Worm (Caenorhabditis elegans) whole organism, L4 larva: ENCODE data around the gene sdz-37.
"Not testable (repeated sequence)": the region's sequence is repeated elsewhere in the genome, so short reads cannot be mapped to it uniquely, and the experiment has no call there.

Experiments
- F26F4.8 ChIP-seq: fragments of 200-800 bp; sonication (Bioruptor generic); conservative IDR thresholded peaks from 2 replicates; pipeline ENCODE4 v1.3.6; 2022; ENCODE audit warnings: missing genetic modification characterization, missing compliant biosample characterization
- ZK337.2 ChIP-seq: fragments of 200-800 bp; sonication (Bioruptor generic); IDR thresholded peaks from 2 replicates; pipeline ENCODE4 v1.3.6; 2022; ENCODE audit warnings: missing genetic modification reagents, missing genetic modification characterization, missing compliant biosample characterization
- aha-1 ChIP-seq: fragments of 150-350 bp; peaks from one replicate; lab custom pipeline; 2014; ENCODE audit warnings: missing biosample characterization, missing genetic modification characterization
- ceh-28 ChIP-seq: fragments of 150-350 bp; optimal IDR thresholded peaks from 2 replicates; lab custom pipeline; 2014; ENCODE audit warnings: missing biosample characterization, missing genetic modification reagents, missing genetic modification characterization
- ceh-44 ChIP-seq: fragments of 200-800 bp; sonication (Bioruptor generic); IDR thresholded peaks from 2 replicates; pipeline ENCODE4 v1.3.6; 2022; ENCODE audit warnings: missing genetic modification reagents, missing genetic modification characterization, missing compliant biosample characterization
- ceh-62 ChIP-seq: sonication (generic microtip); optimal IDR thresholded peaks from 2 replicates; lab custom pipeline; 2017; ENCODE audit warnings: missing biosample characterization, missing genetic modification characterization
- daf-16 ChIP-seq, 3 experiments: sonication (generic microtip); optimal IDR thresholded peaks; 2 replicates each; lab custom pipeline; 2016 to 2017; ENCODE audit warnings: missing genetic modification characterization in 3 of 3, missing genetic modification reagents in 3 of 3, mild to moderate bottlenecking in 2 of 3, missing compliant biosample characterization in 2 of 3, missing biosample characterization in 1 of 3, moderate library complexity in 1 of 3
- dmd-6 ChIP-seq: fragments of 200-800 bp; sonication (Bioruptor generic); IDR thresholded peaks from 2 replicates; pipeline ENCODE4 v1.3.6; 2022; ENCODE audit warnings: missing genetic modification reagents, missing genetic modification characterization, missing compliant biosample characterization
- dve-1 ChIP-seq: sonication (generic microtip); optimal IDR thresholded peaks from 2 replicates; lab custom pipeline; 2017; ENCODE audit warnings: antibody characterized with exemption, mild to moderate bottlenecking, missing genetic modification characterization, missing compliant biosample characterization; ENCODE audit not compliant: insufficient read depth
- hlh-11 ChIP-seq: fragments of 200-800 bp; sonication (Bioruptor generic); optimal IDR thresholded peaks from 2 replicates; lab custom pipeline; 2018; ENCODE audit warnings: mild to moderate bottlenecking, missing genetic modification characterization, missing compliant biosample characterization
- hlh-30 ChIP-seq: sonication (generic microtip); optimal IDR thresholded peaks from 2 replicates; lab custom pipeline; 2017; ENCODE audit warnings: antibody characterized with exemption, mild to moderate bottlenecking, missing genetic modification characterization, missing compliant biosample characterization; ENCODE audit not compliant: insufficient read depth
- lin-29 ChIP-seq: fragments of 200-800 bp; sonication (Bioruptor generic); IDR thresholded peaks from 2 replicates; pipeline ENCODE4 v1.3.6; 2022; ENCODE audit warnings: missing genetic modification reagents, missing genetic modification characterization, missing compliant biosample characterization
- lin-39 ChIP-seq: fragments of 150-350 bp; optimal IDR thresholded peaks from 2 replicates; lab custom pipeline; 2014; ENCODE audit warnings: missing biosample characterization, missing genetic modification reagents, missing genetic modification characterization
- lir-3 ChIP-seq: sonication (generic microtip); optimal IDR thresholded peaks from 2 replicates; lab custom pipeline; 2016; ENCODE audit warnings: mild to moderate bottlenecking, missing genetic modification characterization, missing compliant biosample characterization
- lsy-2 ChIP-seq, 2 experiments: fragments of 150-350 bp in 1 of 2; sonication (generic microtip) in 1 of 2; optimal IDR thresholded peaks; 2 replicates each; lab custom pipeline; 2014 to 2017; ENCODE audit warnings: missing biosample characterization in 2 of 2, missing genetic modification characterization in 2 of 2
- mdl-1 ChIP-seq, 2 experiments: fragments of 150-350 bp in 1 of 2; sonication (generic microtip) in 1 of 2; optimal IDR thresholded peaks; 2 replicates each; lab custom pipeline; 2014 to 2017; ENCODE audit warnings: missing biosample characterization in 2 of 2, missing genetic modification characterization in 2 of 2
- mep-1 ChIP-seq: fragments of 150-350 bp; sonication (generic microtip); optimal IDR thresholded peaks from 3 replicates; lab custom pipeline; 2014; ENCODE audit warnings: missing biosample characterization, missing genetic modification characterization
- mxl-3 ChIP-seq: fragments of 200-800 bp; sonication (Bioruptor generic); optimal IDR thresholded peaks from 2 replicates; lab custom pipeline; 2018; ENCODE audit warnings: mild to moderate bottlenecking, missing genetic modification characterization, missing compliant biosample characterization
- nhr-11 ChIP-seq: fragments of 150-350 bp; optimal IDR thresholded peaks from 2 replicates; lab custom pipeline; 2014; ENCODE audit warnings: missing biosample characterization, missing genetic modification characterization
- nhr-111 ChIP-seq: fragments of 200-800 bp; sonication (Bioruptor generic); optimal IDR thresholded peaks from 2 replicates; lab custom pipeline; 2018; ENCODE audit warnings: mild to moderate bottlenecking, missing genetic modification characterization, missing compliant biosample characterization
- nhr-28 ChIP-seq: fragments of 150-350 bp; optimal IDR thresholded peaks from 2 replicates; lab custom pipeline; 2014; ENCODE audit warnings: missing biosample characterization, missing genetic modification characterization
- nhr-77 ChIP-seq: fragments of 150-350 bp; optimal IDR thresholded peaks from 2 replicates; lab custom pipeline; 2014; ENCODE audit warnings: missing biosample characterization, missing genetic modification characterization
- pha-4 ChIP-seq, 2 experiments: fragments of 150-350 bp in 1 of 2; fragments of 200-800 bp in 1 of 2; sonication (Bioruptor generic) in 1 of 2; IDR thresholded peaks in 1 of 2; optimal IDR thresholded peaks in 1 of 2; 2 replicates each; pipeline versions ENCODE4 v1.3.6 to Lab custom; 2014 to 2022; ENCODE audit warnings: missing genetic modification characterization in 2 of 2, missing genetic modification reagents in 2 of 2, missing biosample characterization in 1 of 2, missing compliant biosample characterization in 1 of 2
- pqm-1 ChIP-seq: sonication (generic microtip); optimal IDR thresholded peaks from 2 replicates; lab custom pipeline; 2017; ENCODE audit warnings: missing biosample characterization, missing genetic modification characterization
- saeg-2 ChIP-seq: fragments of 200-800 bp; sonication (Bioruptor generic); IDR thresholded peaks from 2 replicates; pipeline ENCODE4 v1.3.6; 2022; ENCODE audit warnings: missing genetic modification reagents, missing genetic modification characterization, missing compliant biosample characterization
- sdz-12 ChIP-seq: fragments of 200-800 bp; sonication (Bioruptor generic); optimal IDR thresholded peaks from 2 replicates; lab custom pipeline; 2018; ENCODE audit warnings: mild to moderate bottlenecking, missing genetic modification characterization, missing compliant biosample characterization
- set-16 ChIP-seq: fragments of 200-800 bp; sonication (Bioruptor generic); IDR thresholded peaks from 2 replicates; pipeline ENCODE4 v1.3.6; 2022; ENCODE audit warnings: missing genetic modification reagents, missing genetic modification characterization, missing compliant biosample characterization
- snpc-1.2 ChIP-seq: fragments of 200-800 bp; sonication (Bioruptor generic); IDR thresholded peaks from 2 replicates; pipeline ENCODE4 v1.3.6; 2022; ENCODE audit warnings: missing genetic modification reagents, missing genetic modification characterization, missing compliant biosample characterization
- snpc-4 ChIP-seq: fragments of 150-350 bp; optimal IDR thresholded peaks from 2 replicates; lab custom pipeline; 2014; ENCODE audit warnings: missing biosample characterization, missing genetic modification characterization
- unc-130 ChIP-seq: sonication (generic microtip); optimal IDR thresholded peaks from 2 replicates; lab custom pipeline; 2016; ENCODE audit warnings: missing genetic modification reagents, missing genetic modification characterization, missing compliant biosample characterization
- unc-62 ChIP-seq, 3 experiments: fragments of 150-350 bp in 1 of 3; sonication (generic microtip); optimal IDR thresholded peaks in 2 of 3; peaks in 1 of 3; 1 replicate in 1 of 3; 2 replicates in 2 of 3; lab custom pipeline; 2014 to 2017; ENCODE audit warnings: missing biosample characterization in 3 of 3, missing genetic modification characterization in 3 of 3, missing genetic modification reagents in 3 of 3, missing genotype in 1 of 3
- zfp-2 ChIP-seq: sonication (generic microtip); optimal IDR thresholded peaks from 2 replicates; lab custom pipeline; 2016; ENCODE audit warnings: mild to moderate bottlenecking, missing genetic modification characterization, missing compliant biosample characterization
- zip-2 ChIP-seq: fragments of 150-350 bp; optimal IDR thresholded peaks from 2 replicates; lab custom pipeline; 2014; ENCODE audit warnings: missing biosample characterization, missing genetic modification characterization

sdz-37 gene

DNA sequence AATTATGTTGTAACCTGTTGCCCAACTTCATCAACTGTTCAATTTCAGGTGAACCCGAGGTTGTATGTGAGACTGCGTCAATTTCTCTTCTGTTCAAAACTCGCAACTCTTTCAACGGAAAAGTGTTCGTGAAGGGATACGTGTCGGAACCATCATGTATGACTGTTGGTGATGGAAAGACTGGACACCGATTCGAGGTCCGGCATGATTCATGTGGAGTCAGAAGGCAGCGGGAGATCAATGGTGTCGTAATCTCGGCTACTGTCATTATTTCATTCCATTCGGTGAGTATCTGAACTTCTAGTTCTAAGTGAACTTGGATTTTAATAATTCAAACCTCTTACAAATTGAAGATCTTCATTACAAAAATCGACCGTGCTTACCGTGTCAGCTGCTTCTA lies 26.8 kb upstream of the sdz-37 start:
- TF ChIP-seq lsy-2 (tag; optimal IDR thresholded peaks at IDR 0.05; lab: Kevin White, UChicago): no peak
- TF ChIP-seq F26F4.8 (GFP tag; lab: Robert Waterston, UW): no peak
- TF ChIP-seq set-16 (GFP tag; lab: Robert Waterston, UW): no peak
- no peak for TF ChIP-seq sdz-12 (GFP tag; lab: Kevin White, UChicago)
- TF ChIP-seq lir-3: no peak
- no peak for TF ChIP-seq pha-4 (GFP tag; IDR thresholded peaks at IDR 0.05; lab: Robert Waterston, UW)
- TF ChIP-seq pha-4 (tag; optimal IDR thresholded peaks at IDR 0.05; lab: Kevin White, UChicago): no peak
- TF ChIP-seq aha-1 (tag; lab: Kevin White, UChicago): peak; percentile 94

DNA sequence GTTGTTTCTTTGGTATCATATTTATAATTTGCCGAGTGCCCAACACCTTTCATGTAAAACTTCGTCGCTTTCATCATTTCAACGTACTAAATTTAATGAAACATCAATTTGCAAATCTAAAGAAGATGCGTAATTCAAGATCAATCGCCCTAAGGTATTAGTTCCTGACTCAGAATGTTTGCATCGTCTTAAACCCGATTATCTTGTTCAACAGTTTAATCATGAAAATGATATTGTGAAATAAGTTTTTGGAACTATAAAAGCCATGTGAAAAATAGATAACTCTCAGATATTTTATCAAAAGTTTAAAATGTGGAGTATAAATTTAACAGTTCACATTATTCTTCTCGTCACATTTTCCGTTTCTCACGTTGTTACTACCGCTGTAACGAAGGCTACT lies 24.7 kb upstream of the sdz-37 start, which contains the start of gene E04D5.4:
Gene E04D5.4, plus strand, starts transcription at position 301 of the 400 bp plus-strand sequence.
- TF ChIP-seq zip-2 (tag; lab: Kevin White, UChicago): no peak
- TF ChIP-seq zfp-2 (tag; lab: Kevin White, UChicago): no peak
- no peak for TF ChIP-seq ceh-28 (tag; lab: Kevin White, UChicago)
- no peak for TF ChIP-seq lin-29 (GFP tag; lab: Robert Waterston, UW)
- no peak for TF ChIP-seq mxl-3 (GFP tag; lab: Kevin White, UChicago)
- TF ChIP-seq saeg-2 (GFP tag; lab: Robert Waterston, UW): no peak
- TF ChIP-seq nhr-111 (GFP tag; lab: Kevin White, UChicago): no peak
- TF ChIP-seq lsy-2 (tag; optimal IDR thresholded peaks at IDR 0.05; lab: Kevin White, UChicago): no peak
- no peak for TF ChIP-seq ceh-44 (GFP tag; lab: Robert Waterston, UW)
- no peak for TF ChIP-seq nhr-11 (tag; lab: Kevin White, UChicago)
- TF ChIP-seq aha-1 (tag; lab: Kevin White, UChicago): no peak
- TF ChIP-seq lin-39 (tag; lab: Kevin White, UChicago): no peak
- no peak for TF ChIP-seq unc-62 (GFP tag; optimal IDR thresholded peaks at IDR 0.05 in 1 of 2; lab: Kevin White, UChicago)
- no peak for TF ChIP-seq unc-62 (tag; optimal IDR thresholded peaks at IDR 0.05; lab: Kevin White, UChicago)
- no peak for TF ChIP-seq dmd-6 (GFP tag; lab: Robert Waterston, UW)

DNA sequence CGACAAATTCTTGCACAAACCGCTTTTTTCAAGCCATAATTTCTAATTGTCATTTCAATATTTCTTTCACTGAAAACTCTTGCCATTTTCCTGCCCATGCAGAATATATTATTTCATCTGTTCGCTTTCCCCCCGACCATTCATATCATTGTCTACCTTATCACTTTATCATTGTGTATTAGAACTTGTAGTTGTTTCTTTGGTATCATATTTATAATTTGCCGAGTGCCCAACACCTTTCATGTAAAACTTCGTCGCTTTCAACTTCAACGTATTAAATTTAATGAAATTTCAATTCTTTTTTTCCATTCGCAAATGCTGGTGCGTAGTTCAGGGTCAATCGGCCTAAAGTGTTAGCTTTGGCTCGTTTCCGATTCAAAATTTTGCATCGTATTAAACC lies 21.8 kb upstream of the sdz-37 start, which contains the start of gene ZK673.1:
Gene ZK673.1, plus strand, starts transcription at position 301 of the 400 bp plus-strand sequence.
- TF ChIP-seq unc-62 (GFP tag; optimal IDR thresholded peaks at IDR 0.05 in 1 of 2; lab: Kevin White, UChicago): peak in 1 of 2 experiments; percentile 56
- TF ChIP-seq unc-62 (tag; optimal IDR thresholded peaks at IDR 0.05; lab: Kevin White, UChicago): not testable (repeated sequence)

DNA sequence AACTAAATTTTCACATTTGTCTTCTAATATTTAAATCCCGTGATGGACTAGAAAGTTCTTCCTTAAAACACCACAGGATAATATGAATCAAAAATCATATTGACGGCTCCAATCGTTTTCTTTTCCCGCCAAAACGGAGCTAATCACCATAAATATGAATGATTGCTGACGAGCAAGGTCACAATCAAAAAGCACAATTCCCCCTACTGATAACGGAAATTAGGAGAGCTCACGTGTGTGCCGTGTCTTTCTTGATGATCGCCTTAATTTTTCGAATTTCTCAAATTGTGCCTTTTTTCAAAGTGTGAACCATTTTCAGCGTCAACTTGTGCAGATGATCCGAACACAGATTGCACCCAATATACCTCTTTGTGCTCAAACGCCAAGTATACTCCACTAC lies 20.8 kb upstream of the sdz-37 start:
- no peak for TF ChIP-seq snpc-1.2 (GFP tag; lab: Robert Waterston, UW)
- peak; percentile 58 for TF ChIP-seq hlh-30
- no peak for TF ChIP-seq unc-130 (GFP tag; lab: Kevin White, UChicago)
- no peak for TF ChIP-seq mep-1 (tag; lab: Kevin White, UChicago)
- TF ChIP-seq ZK337.2 (GFP tag; lab: Robert Waterston, UW): no peak
- TF ChIP-seq daf-16 (GFP tag; optimal IDR thresholded peaks at IDR 0.05; lab: Kevin White, UChicago): no peak
- TF ChIP-seq daf-16 (tag; optimal IDR thresholded peaks at IDR 0.05; lab: Kevin White, UChicago): peak; percentile 46
- no peak for TF ChIP-seq ceh-62
- TF ChIP-seq nhr-77 (tag; lab: Kevin White, UChicago): peak; percentile 18
- peak; percentile 42 for TF ChIP-seq pqm-1 (tag; lab: Kevin White, UChicago)
- TF ChIP-seq dve-1: peak; percentile 51
- no peak for TF ChIP-seq snpc-4 (tag; lab: Kevin White, UChicago)
- TF ChIP-seq mdl-1 (tag; optimal IDR thresholded peaks at IDR 0.05; lab: Kevin White, UChicago): peak in 1 of 2 experiments; percentile 19
- TF ChIP-seq hlh-11 (tag; lab: Kevin White, UChicago): peak; percentile 56
- TF ChIP-seq mxl-3 (GFP tag; lab: Kevin White, UChicago): peak; percentile 23
- peak; percentile 62 for TF ChIP-seq nhr-28 (tag; lab: Kevin White, UChicago)
- TF ChIP-seq dmd-6 (GFP tag; lab: Robert Waterston, UW): peak; percentile 83
